Worm (Caenorhabditis elegans) whole organism, L2 larva: Measurements from ENCODE around the gene col-185.

Source experiments
- F13H6.1 ChIP-seq: sonication (generic microtip); optimal IDR thresholded peaks from 2 replicates; lab custom pipeline; 2016; ENCODE audit warnings: missing genetic modification characterization, missing compliant biosample characterization
- R02D3.7 ChIP-seq: fragments of 150-350 bp; optimal IDR thresholded peaks from 2 replicates; lab custom pipeline; 2014; ENCODE audit warnings: missing biosample characterization, missing genetic modification characterization
- Y55F3AM.14 ChIP-seq: fragments of 200-800 bp; sonication (Bioruptor generic); optimal IDR thresholded peaks from 2 replicates; lab custom pipeline; 2018; ENCODE audit warnings: mild to moderate bottlenecking, missing genetic modification characterization, missing compliant biosample characterization
- ZK546.5 ChIP-seq: sonication (generic microtip); optimal IDR thresholded peaks from 2 replicates; lab custom pipeline; 2017; ENCODE audit warnings: missing biosample characterization, missing genetic modification characterization
- alr-1 ChIP-seq: fragments of 150-350 bp; optimal IDR thresholded peaks from 2 replicates; lab custom pipeline; 2014; ENCODE audit warnings: missing biosample characterization, missing genetic modification characterization
- aly-2 ChIP-seq: fragments of 150-350 bp; optimal IDR thresholded peaks from 2 replicates; lab custom pipeline; 2014; ENCODE audit warnings: missing biosample characterization, missing genetic modification characterization
- ama-1 ChIP-seq: fragments of 150-350 bp; optimal IDR thresholded peaks from 2 replicates; lab custom pipeline; 2018; ENCODE audit warnings: inconsistent platforms
- ceh-16 ChIP-seq: fragments of 150-350 bp; optimal IDR thresholded peaks from 2 replicates; lab custom pipeline; 2014; ENCODE audit warnings: missing biosample characterization, missing genetic modification characterization
- ceh-82 ChIP-seq: fragments of 150-350 bp; optimal IDR thresholded peaks from 2 replicates; lab custom pipeline; 2014; ENCODE audit warnings: missing biosample characterization, missing genetic modification characterization
- dmd-4 ChIP-seq: sonication (generic microtip); optimal IDR thresholded peaks from 2 replicates; lab custom pipeline; 2017; ENCODE audit warnings: missing biosample characterization, missing genetic modification characterization
- egl-27 ChIP-seq: sonication (generic microtip); optimal IDR thresholded peaks from 3 replicates; lab custom pipeline; 2017; ENCODE audit warnings: missing biosample characterization, missing genetic modification reagents, missing genetic modification characterization
- fos-1 ChIP-seq: fragments of 150-350 bp; optimal IDR thresholded peaks from 2 replicates; lab custom pipeline; 2014; ENCODE audit warnings: missing biosample characterization, missing genetic modification characterization
- lin-11 ChIP-seq: fragments of 150-350 bp; sonication (generic microtip); optimal IDR thresholded peaks from 2 replicates; lab custom pipeline; 2014; ENCODE audit warnings: missing biosample characterization, missing genetic modification characterization, inconsistent platforms, mixed read lengths
- lin-13 ChIP-seq: fragments of 150-350 bp; optimal IDR thresholded peaks from 2 replicates; lab custom pipeline; 2014; ENCODE audit warnings: missing biosample characterization, missing genetic modification reagents, missing genetic modification characterization
- lin-39 ChIP-seq: fragments of 150-350 bp; optimal IDR thresholded peaks from 2 replicates; lab custom pipeline; 2014; ENCODE audit warnings: missing biosample characterization, missing genetic modification reagents, missing genetic modification characterization
- lsy-2 ChIP-seq, 2 experiments: fragments of 150-350 bp in 1 of 2; sonication (generic microtip) in 1 of 2; optimal IDR thresholded peaks; 2 replicates each; lab custom pipeline; 2014 to 2017; ENCODE audit warnings: missing biosample characterization in 2 of 2, missing genetic modification characterization in 2 of 2
- mab-5 ChIP-seq: fragments of 150-350 bp; optimal IDR thresholded peaks from 2 replicates; lab custom pipeline; 2014; ENCODE audit warnings: missing biosample characterization, missing genetic modification characterization
- mbf-1 ChIP-seq: sonication (generic microtip); optimal IDR thresholded peaks from 2 replicates; lab custom pipeline; 2017; ENCODE audit warnings: missing biosample characterization, missing genetic modification characterization
- nhr-11 ChIP-seq: fragments of 150-350 bp; optimal IDR thresholded peaks from 2 replicates; lab custom pipeline; 2014; ENCODE audit warnings: missing biosample characterization, missing genetic modification characterization
- nhr-12 ChIP-seq: fragments of 150-350 bp; optimal IDR thresholded peaks from 2 replicates; lab custom pipeline; 2014; ENCODE audit warnings: missing biosample characterization, missing genetic modification characterization
- nhr-129 ChIP-seq: fragments of 150-350 bp; optimal IDR thresholded peaks from 2 replicates; lab custom pipeline; 2014; ENCODE audit warnings: missing biosample characterization, missing genetic modification characterization
- nhr-23 ChIP-seq: fragments of 150-350 bp; optimal IDR thresholded peaks from 2 replicates; lab custom pipeline; 2014; ENCODE audit warnings: missing biosample characterization, missing genetic modification reagents, missing genetic modification characterization
- nhr-237 ChIP-seq: fragments of 150-350 bp; optimal IDR thresholded peaks from 2 replicates; lab custom pipeline; 2014; ENCODE audit warnings: missing biosample characterization, missing genetic modification characterization
- nhr-25 ChIP-seq: fragments of 150-350 bp; sonication (generic microtip); optimal IDR thresholded peaks from 3 replicates; lab custom pipeline; 2014; ENCODE audit warnings: missing biosample characterization, missing genetic modification characterization
- nhr-77 ChIP-seq: fragments of 150-350 bp; optimal IDR thresholded peaks from 2 replicates; lab custom pipeline; 2014; ENCODE audit warnings: missing biosample characterization, missing genetic modification characterization
- peb-1 ChIP-seq: fragments of 150-350 bp; optimal IDR thresholded peaks from 2 replicates; lab custom pipeline; 2014; ENCODE audit warnings: missing biosample characterization, missing genetic modification characterization
- sem-4 ChIP-seq: fragments of 150-350 bp; optimal IDR thresholded peaks from 2 replicates; lab custom pipeline; 2014; ENCODE audit warnings: missing biosample characterization, missing genetic modification reagents, missing genetic modification characterization
- skn-1 ChIP-seq: sonication (generic microtip); optimal IDR thresholded peaks from 2 replicates; lab custom pipeline; 2017; ENCODE audit warnings: missing biosample characterization, missing genetic modification characterization
- sma-9 ChIP-seq, 2 experiments: fragments of 150-350 bp in 1 of 2; sonication (generic microtip) in 1 of 2; optimal IDR thresholded peaks; 2 replicates each; lab custom pipeline; 2014 to 2016; ENCODE audit warnings: missing genetic modification characterization in 2 of 2, mild to moderate bottlenecking in 1 of 2, missing biosample characterization in 1 of 2, missing compliant biosample characterization in 1 of 2, missing genetic modification reagents in 1 of 2, moderate library complexity in 1 of 2
- unc-39 ChIP-seq: fragments of 150-350 bp; optimal IDR thresholded peaks from 2 replicates; lab custom pipeline; 2014; ENCODE audit warnings: missing biosample characterization, missing genetic modification characterization
- unc-55 ChIP-seq: fragments of 150-350 bp; sonication (generic microtip); optimal IDR thresholded peaks from 3 replicates; lab custom pipeline; 2014; ENCODE audit warnings: missing biosample characterization, missing genetic modification reagents, missing genetic modification characterization
- unc-62 ChIP-seq: fragments of 150-350 bp; optimal IDR thresholded peaks from 2 replicates; lab custom pipeline; 2014; ENCODE audit warnings: missing biosample characterization, missing genetic modification reagents, missing genetic modification characterization
- zag-1 ChIP-seq: fragments of 150-350 bp; optimal IDR thresholded peaks from 2 replicates; lab custom pipeline; 2014; ENCODE audit warnings: missing biosample characterization, missing genetic modification characterization
- ztf-1 ChIP-seq: fragments of 200-800 bp; sonication (Bioruptor generic); conservative IDR thresholded peaks from 2 replicates; pipeline ENCODE4 v1.3.6; 2022; ENCODE audit warnings: missing genetic modification characterization, missing compliant biosample characterization
- ztf-11 ChIP-seq: sonication (generic microtip); optimal IDR thresholded peaks from 2 replicates; lab custom pipeline; 2017; ENCODE audit warnings: missing biosample characterization, missing genetic modification characterization

The col-185 gene

ce11 chrX:13510997-13511396 lies at the start of gene col-185:
Gene col-185 (minus strand): TSS chrX:13511097.
- TF ChIP-seq unc-39 (tag; lab: Kevin White, UChicago) (no peak), lin-11 (tag; lab: Kevin White, UChicago) (no peak), aly-2 (tag; lab: Kevin White, UChicago) (no peak), egl-27 (tag; lab: Kevin White, UChicago) (no peak), skn-1 (no peak), ztf-11 (tag; lab: Kevin White, UChicago) (no peak), lin-39 (tag; lab: Kevin White, UChicago) (no peak)

- TF ChIP-seq peb-1 (tag; lab: Kevin White, UChicago) (no peak), ztf-11 (tag; lab: Kevin White, UChicago) (no peak), F13H6.1 (tag; lab: Kevin White, UChicago) (peak; percentile 77), dmd-4 (no peak), sma-9 (GFP tag; optimal IDR thresholded peaks at IDR 0.05; lab: Kevin White, UChicago) (peak; percentile 39), sma-9 (tag; optimal IDR thresholded peaks at IDR 0.05; lab: Kevin White, UChicago) (no peak), ceh-16 (tag; lab: Kevin White, UChicago) (no peak)
These were observed 47.8 kb upstream of the col-185 start for ce11 chrX:13558667-13559066.

ce11 chrX:13556066-13556465 lies 45.2 kb upstream of the col-185 start, which contains the start of gene glb-20:
Gene glb-20 (minus strand): TSS chrX:13556166.
- TF ChIP-seq ztf-1 (GFP tag; lab: Robert Waterston, UW) (no peak), unc-62 (no peak), nhr-237 (no peak), ceh-82 (tag; lab: Kevin White, UChicago) (no peak), unc-55 (GFP tag; lab: Kevin White, UChicago) (no peak)

- TF ChIP-seq sma-9 (GFP tag; optimal IDR thresholded peaks at IDR 0.05; lab: Kevin White, UChicago) (peak; percentile 64), sma-9 (tag; optimal IDR thresholded peaks at IDR 0.05; lab: Kevin White, UChicago) (no peak), Y55F3AM.14 (GFP tag; lab: Kevin White, UChicago) (no peak), ZK546.5 (tag; lab: Kevin White, UChicago) (no peak), lsy-2 (tag; optimal IDR thresholded peaks at IDR 0.05; lab: Kevin White, UChicago) (no peak), unc-39 (tag; lab: Kevin White, UChicago) (no peak), nhr-11 (tag; lab: Kevin White, UChicago) (no peak), nhr-12 (tag; lab: Kevin White, UChicago) (no peak), F13H6.1 (tag; lab: Kevin White, UChicago) (peak; percentile 68), nhr-129 (peak; percentile 61), alr-1 (tag; lab: Kevin White, UChicago) (no peak)
These were observed 44.2 kb upstream of the col-185 start for ce11 chrX:13555098-13555497.

- TF ChIP-seq sem-4 (no peak), nhr-25 (tag; lab: Kevin White, UChicago) (no peak), nhr-77 (tag; lab: Kevin White, UChicago) (no peak), R02D3.7 (tag; lab: Kevin White, UChicago) (no peak), zag-1 (tag; lab: Kevin White, UChicago) (no peak), mab-5 (tag; lab: Kevin White, UChicago) (no peak), fos-1 (tag; lab: Kevin White, UChicago) (no peak), ZK546.5 (tag; lab: Kevin White, UChicago) (no peak), lsy-2 (tag; optimal IDR thresholded peaks at IDR 0.05; lab: Kevin White, UChicago) (no peak), unc-39 (tag; lab: Kevin White, UChicago) (no peak), ama-1 (lab: Kevin White, UChicago) (no peak), lin-13 (no peak), lin-11 (tag; lab: Kevin White, UChicago) (no peak), mbf-1 (no peak), peb-1 (tag; lab: Kevin White, UChicago) (no peak), nhr-23 (tag; lab: Kevin White, UChicago) (no peak)
These were observed 40.0 kb upstream of the col-185 start, which contains the start of gene odr-1 for ce11 chrX:13550890-13551289. Gene odr-1 (minus strand): TSS chrX:13550990.
